Worm (Caenorhabditis elegans): ENCODE results near the gene Y41D4A.3.
A peak's percentile ranks its signal among the peaks of the same experiment; 100 is the strongest.

The Y41D4A.3 gene

DNA sequence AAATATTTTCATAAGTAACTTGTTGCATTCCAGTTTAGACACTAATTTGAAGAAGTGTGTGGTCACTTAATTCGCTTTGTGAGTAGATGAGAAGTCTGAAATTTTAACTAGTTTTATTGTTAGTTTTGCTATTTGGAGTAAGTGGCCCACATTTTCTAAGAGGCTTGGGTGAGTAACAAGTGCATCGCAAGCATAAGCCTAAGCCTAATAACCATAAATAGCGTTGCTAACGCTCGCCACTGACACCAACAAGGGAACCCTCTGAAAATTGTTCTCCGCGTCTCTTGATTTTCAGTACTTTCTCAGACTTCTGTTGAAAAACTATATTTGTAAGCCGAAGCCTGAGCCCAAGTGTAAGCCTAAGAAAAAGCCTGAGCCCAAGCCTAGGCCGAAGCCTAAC lies 29.3 kb upstream of the Y41D4A.3 start, which contains the start of gene epic-3:
epic-3 (minus strand) TSS at position 101 of the 400 bp plus-strand sequence.
- no peak for TF ChIP-seq snu-23 (GFP tag; optimal IDR thresholded peaks at IDR 0.05)
- TF ChIP-seq efl-1 (optimal IDR thresholded peaks at IDR 0.05) = no peak
- TF ChIP-seq efl-1 (GFP tag; optimal IDR thresholded peaks at IDR 0.05 in 1 of 2) = peak in 1 of 2 experiments; percentile 85

DNA sequence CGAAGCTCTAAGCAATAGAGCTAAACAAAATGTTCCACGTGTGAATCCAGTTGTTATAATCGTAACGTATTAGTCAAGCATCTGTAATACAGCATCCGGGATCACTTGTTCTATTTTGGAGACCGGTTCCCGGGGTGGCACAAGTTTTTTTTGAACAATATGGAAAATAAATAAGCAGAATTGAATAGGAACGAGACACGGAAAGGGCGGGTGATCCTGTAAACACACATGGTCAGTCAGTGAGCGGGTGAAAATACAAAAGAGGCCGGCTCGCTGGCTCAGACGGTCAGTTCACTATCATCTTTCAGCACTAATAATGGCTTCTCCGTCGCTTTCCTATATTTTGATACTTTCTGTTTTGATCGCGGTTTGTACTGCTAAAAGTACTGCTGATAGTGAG lies 27.7 kb upstream of the Y41D4A.3 start, which contains the start of gene K08D12.8:
K08D12.8 (plus strand) TSS at position 301 of the 400 bp plus-strand sequence.
- TF ChIP-seq zag-1 (tag; optimal IDR thresholded peaks at IDR 0.05) (no peak), alr-1 (tag; optimal IDR thresholded peaks at IDR 0.05; ENCODE audit: borderline replicate concordance) (no peak), ztf-4 (tag; optimal IDR thresholded peaks at IDR 0.05) (no peak), mep-1 (tag; optimal IDR thresholded peaks at IDR 0.05) (no peak), isw-1 (GFP tag; IDR thresholded peaks at IDR 0.05) (no peak), nhr-47 (tag; optimal IDR thresholded peaks at IDR 0.05) (no peak), nhr-237 (tag; optimal IDR thresholded peaks at IDR 0.05) (no peak), fos-1 (tag; optimal IDR thresholded peaks at IDR 0.05) (no peak), fkh-10 (GFP tag; optimal IDR thresholded peaks at IDR 0.05) (no peak), efl-3 (GFP tag; optimal IDR thresholded peaks at IDR 0.05) (no peak), ceh-63 (GFP tag; optimal IDR thresholded peaks at IDR 0.05) (no peak), ama-1 (optimal IDR thresholded peaks at IDR 0.05) (no peak), F16B12.6 (tag; optimal IDR thresholded peaks at IDR 0.05) (no peak), rnt-1 (tag; optimal IDR thresholded peaks at IDR 0.05) (no peak)

DNA sequence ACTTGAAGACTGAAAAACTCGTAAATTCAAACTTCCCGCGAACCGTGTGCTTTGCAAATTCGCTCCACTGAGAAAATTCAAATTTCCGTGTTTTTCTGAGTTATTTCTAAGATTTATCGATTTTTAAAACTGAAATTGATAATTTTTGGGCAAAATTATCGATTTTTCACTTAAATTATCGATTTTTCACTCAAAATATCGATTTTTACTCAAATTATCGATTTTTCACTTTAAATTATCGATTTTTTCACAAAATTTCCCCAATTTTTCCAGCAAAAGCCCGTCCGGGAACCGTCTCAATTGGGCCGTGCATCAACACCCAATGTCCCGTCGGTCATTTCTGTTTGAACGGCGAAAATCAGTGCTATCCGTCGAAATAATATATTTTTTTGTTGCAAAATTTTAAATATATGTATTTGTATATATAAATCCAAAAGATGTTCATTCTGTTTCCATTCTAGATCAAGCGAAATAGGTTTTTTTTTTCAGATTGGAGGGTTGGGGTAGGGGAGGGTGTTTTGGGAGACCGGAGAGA lies 26.0 kb upstream of the Y41D4A.3 start:
- no peak for TF ChIP-seq mef-2 (tag; optimal IDR thresholded peaks at IDR 0.05)
- peak; percentile 47 for TF ChIP-seq nhr-85 (tag)

ce11 chrIV:1738324-1738730 lies 15.3 kb upstream of the Y41D4A.3 start:
- peak; percentile 89 to 92 for TF ChIP-seq lin-35 (GFP tag; optimal IDR thresholded peaks at IDR 0.05)
- TF ChIP-seq skn-1 (tag; optimal IDR thresholded peaks at IDR 0.05) = peak; percentile 72
- TF ChIP-seq tbx-2 (tag; optimal IDR thresholded peaks at IDR 0.05) = peak; percentile 39
- TF ChIP-seq nhr-19 (GFP tag; conservative IDR thresholded peaks at IDR 0.05) = peak; percentile 52
- TF ChIP-seq xbp-1 (tag; optimal IDR thresholded peaks at IDR 0.05) = peak; percentile 27
- TF ChIP-seq grh-1 (GFP tag; IDR thresholded peaks at IDR 0.05) = peak; percentile 32; the same call in 1 of the 2 replicates
- TF ChIP-seq swsn-7 (tag; optimal IDR thresholded peaks at IDR 0.05) = peak; percentile 44
- TF ChIP-seq nhr-71 (tag; optimal IDR thresholded peaks at IDR 0.05) = peak; percentile 57
- peak; percentile 36 for TF ChIP-seq vab-15 (tag; optimal IDR thresholded peaks at IDR 0.05)
- peak; percentile 16 for TF ChIP-seq snpc-4 (tag; optimal IDR thresholded peaks at IDR 0.05)
- TF ChIP-seq lsy-2 (tag; optimal IDR thresholded peaks at IDR 0.05) = peak; percentile 4 to 54
- TF ChIP-seq F16B12.6 (tag; optimal IDR thresholded peaks at IDR 0.05) = peak; percentile 46
- TF ChIP-seq nhr-47 (tag; optimal IDR thresholded peaks at IDR 0.05) = peak; percentile 74
- TF ChIP-seq dsc-1 (tag; optimal IDR thresholded peaks at IDR 0.05) = peak; percentile 12
- peak; percentile 37 for TF ChIP-seq nhr-20 (tag; optimal IDR thresholded peaks at IDR 0.05)
- peak; percentile 58 for TF ChIP-seq lin-15B (tag; optimal IDR thresholded peaks at IDR 0.05)
- peak; percentile 32 for TF ChIP-seq unc-86 (tag; optimal IDR thresholded peaks at IDR 0.05)
- peak; percentile 87 to 89 for TF ChIP-seq efl-1 (optimal IDR thresholded peaks at IDR 0.05)
- TF ChIP-seq efl-1 (GFP tag; optimal IDR thresholded peaks at IDR 0.05 in 1 of 2) = peak; percentile 91 to 99
- TF ChIP-seq unc-130 (tag; optimal IDR thresholded peaks at IDR 0.05) = no peak
- TF ChIP-seq nhr-85 (tag) = no peak
- peak; percentile 53 for TF ChIP-seq irx-1 (tag; optimal IDR thresholded peaks at IDR 0.05)
- TF ChIP-seq C34B4.2 (tag; optimal IDR thresholded peaks at IDR 0.05) = no peak
- TF ChIP-seq fos-1 (tag; optimal IDR thresholded peaks at IDR 0.05) = peak; percentile 42
- TF ChIP-seq pqm-1 (tag; optimal IDR thresholded peaks at IDR 0.05) = no peak
- TF ChIP-seq ets-5 (GFP tag; IDR thresholded peaks at IDR 0.05) = no peak
- no peak for TF ChIP-seq hpl-2 (GFP tag; optimal IDR thresholded peaks at IDR 0.05)
- peak in 1 of 2 experiments; percentile 49 for TF ChIP-seq mdl-1 (tag; optimal IDR thresholded peaks at IDR 0.05)
- no peak for TF ChIP-seq elt-2 (tag; optimal IDR thresholded peaks at IDR 0.05)
- peak; percentile 13; the same call in 1 of the 2 replicates for TF ChIP-seq isw-1 (GFP tag; IDR thresholded peaks at IDR 0.05)
- TF ChIP-seq ceh-82 (tag; optimal IDR thresholded peaks at IDR 0.05) = peak; percentile 9 to 80 (median 33)
- peak; percentile 82 to 86 (median 85) for TF ChIP-seq dpl-1 (GFP tag; optimal IDR thresholded peaks at IDR 0.05)
- TF ChIP-seq nhr-77 (tag; optimal IDR thresholded peaks at IDR 0.05) = peak; percentile 8
- TF ChIP-seq jun-1 (tag; optimal IDR thresholded peaks at IDR 0.05) = peak; percentile 38
- TF ChIP-seq snu-23 (GFP tag; optimal IDR thresholded peaks at IDR 0.05) = peak; percentile 44
- TF ChIP-seq ztf-11 (tag; optimal IDR thresholded peaks at IDR 0.05) = peak in 1 of 2 experiments; percentile 32

Measured in whole organism, L1 larva.